Fruit fly (Drosophila melanogaster): Measurements from ENCODE around the gene Cf2.

Gene Cf2

dm6 chr2L:4847191-4847853, 35.6 kb downstream of the Cf2 start, which contains the start of the genes mxt and CG11927 (continued):
- TF ChIP-seq Deaf1 (tag; optimal IDR thresholded peaks at IDR 0.05) = no peak
- peak; percentile 8 for TF ChIP-seq vfl (GFP tag; optimal IDR thresholded peaks at IDR 0.05)
- TF ChIP-seq Dbx (GFP tag; IDR thresholded peaks at IDR 0.05) = no peak
- no peak for TF ChIP-seq E2f1 (GFP tag; IDR thresholded peaks at IDR 0.05)
- no peak for TF ChIP-seq NC2β (GFP tag; optimal IDR thresholded peaks at IDR 0.05)
- TF ChIP-seq Atf6 (GFP tag; IDR thresholded peaks at IDR 0.05) = no peak
- no peak for TF ChIP-seq CG12236 (GFP tag; optimal IDR thresholded peaks at IDR 0.05)
- TF ChIP-seq CG10654 (GFP tag; optimal IDR thresholded peaks at IDR 0.05) = peak; percentile 38

- TF ChIP-seq C15 (GFP tag; IDR thresholded peaks at IDR 0.05) (no peak), CG10267 (tag; optimal IDR thresholded peaks at IDR 0.05) (no peak), CG4854 (GFP tag; optimal IDR thresholded peaks at IDR 0.05) (no peak), Pdp1 (GFP tag; optimal IDR thresholded peaks at IDR 0.05) (peak in 1 of 2 experiments; percentile 71), sqz (GFP tag; optimal IDR thresholded peaks at IDR 0.05) (peak; percentile 41), CG15601 (tag; optimal IDR thresholded peaks at IDR 0.05) (peak; percentile 23), Hr51 (GFP tag; optimal IDR thresholded peaks at IDR 0.05) (no peak), tup (GFP tag; optimal IDR thresholded peaks at IDR 0.05) (no peak), jing (GFP tag; optimal IDR thresholded peaks at IDR 0.05) (no peak), grn (GFP tag; optimal IDR thresholded peaks at IDR 0.05) (no peak), Dfd (GFP tag; optimal IDR thresholded peaks at IDR 0.05) (no peak), Oli (tag; optimal IDR thresholded peaks at IDR 0.05) (no peak), CG4360 (GFP tag; IDR thresholded peaks at IDR 0.05) (peak; percentile 84), GATAe (GFP tag; conservative IDR thresholded peaks at IDR 0.05) (no peak), MESR4 (GFP tag; optimal IDR thresholded peaks at IDR 0.05) (peak; percentile 49), Trl (optimal IDR thresholded peaks at IDR 0.05) (peak in 1 of 2 experiments; percentile 32), Trl (GFP tag; optimal IDR thresholded peaks at IDR 0.05) (no peak), Ets97D (GFP tag; optimal IDR thresholded peaks at IDR 0.05) (no peak), ranshi (GFP tag; IDR thresholded peaks at IDR 0.05) (no peak), fd96Cb (tag; optimal IDR thresholded peaks at IDR 0.05) (no peak), Side (GFP tag; optimal IDR thresholded peaks at IDR 0.05) (no peak), CG6765 (GFP tag; optimal IDR thresholded peaks at IDR 0.05) (no peak), sug (tag; optimal IDR thresholded peaks at IDR 0.05) (peak; percentile 32), dmrt99B (tag; optimal IDR thresholded peaks at IDR 0.05) (no peak), unpg (GFP tag; optimal IDR thresholded peaks at IDR 0.05) (no peak), maf-S (GFP tag; optimal IDR thresholded peaks at IDR 0.05) (no peak), CG5180 (GFP tag; optimal IDR thresholded peaks at IDR 0.05) (no peak), NFAT (GFP tag; IDR thresholded peaks at IDR 0.05) (no peak), ind (GFP tag; optimal IDR thresholded peaks at IDR 0.05) (no peak), vvl (GFP tag; IDR thresholded peaks at IDR 0.05) (no peak), slp2 (GFP tag; optimal IDR thresholded peaks at IDR 0.05) (no peak), wek (GFP tag; optimal IDR thresholded peaks at IDR 0.05) (no peak), CG10209 (GFP tag; optimal IDR thresholded peaks at IDR 0.05) (no peak), Scr (GFP tag; IDR thresholded peaks at IDR 0.05; ENCODE audit: partially characterized antibody) (no peak), sens (GFP tag) (peak; percentile 52), HHEX (GFP tag; optimal IDR thresholded peaks at IDR 0.05) (no peak), fu2 (GFP tag; optimal IDR thresholded peaks at IDR 0.05) (no peak), gro (GFP tag; optimal IDR thresholded peaks at IDR 0.05) (no peak), schlank (tag; optimal IDR thresholded peaks at IDR 0.05) (no peak), Lhr (GFP tag; optimal IDR thresholded peaks at IDR 0.05) (no peak), Aef1 (GFP tag; IDR thresholded peaks at IDR 0.05) (peak; percentile 11; the same call in 1 of the 3 replicates)
Measured at dm6 chr2L:4846629-4847125, 36.2 kb downstream of the Cf2 start.
